Worm (Caenorhabditis elegans) whole organism, L3 larva: ENCODE data around the gene R13A1.1.

Source experiments
- ceh-82 ChIP-seq: fragments of 150-350 bp; optimal IDR thresholded peaks from 2 replicates; lab custom pipeline; 2014; ENCODE audit warnings: missing biosample characterization, missing genetic modification characterization
- nhr-23 ChIP-seq: fragments of 150-350 bp; optimal IDR thresholded peaks from 2 replicates; lab custom pipeline; 2014; ENCODE audit warnings: missing biosample characterization, missing genetic modification reagents, missing genetic modification characterization
- nhr-25 ChIP-seq: sonication (generic microtip); optimal IDR thresholded peaks from 2 replicates; lab custom pipeline; 2017; ENCODE audit warnings: missing biosample characterization, missing genetic modification characterization

DNA sequence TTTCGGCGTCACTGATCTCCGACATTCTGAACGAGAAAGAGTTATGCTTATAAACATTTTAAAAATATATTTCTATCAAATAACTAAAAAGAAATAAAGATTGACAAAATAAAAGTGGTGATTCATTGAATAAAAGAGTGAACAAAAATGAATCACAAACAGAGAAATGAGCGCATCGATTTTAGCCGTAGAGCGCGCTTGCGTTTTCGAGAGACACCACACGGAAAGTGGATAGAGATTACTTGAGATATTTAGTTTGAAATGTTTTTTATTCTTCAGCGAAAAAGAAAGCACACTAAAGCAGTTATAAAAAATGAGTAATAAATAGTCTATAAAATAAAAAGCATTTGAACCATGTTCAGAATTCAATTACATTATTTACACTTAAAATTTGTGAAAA is 10.4 kb downstream of the R13A1.1 start, which contains the start of gene cap-1:
- TF ChIP-seq ceh-82 (peak; percentile 35), nhr-25 (tag; lab: Kevin White, UChicago) (peak; percentile 44), nhr-23 (tag; lab: Kevin White, UChicago) (peak; percentile 82)
